Worm (Caenorhabditis elegans) whole organism, L4 larva: ENCODE measurements around the gene aex-2.
A peak's percentile ranks its signal among the peaks of the same experiment; 100 is the strongest.

ENCODE experiments used
- F10B5.3 ChIP-seq: sonication (generic microtip); optimal IDR thresholded peaks from 2 replicates; lab custom pipeline; 2016; ENCODE audit warnings: mild to moderate bottlenecking, missing genetic modification characterization, missing compliant biosample characterization
- F26F4.8 ChIP-seq: fragments of 200-800 bp; sonication (Bioruptor generic); conservative IDR thresholded peaks from 2 replicates; pipeline ENCODE4 v1.3.6; 2022; ENCODE audit warnings: missing genetic modification characterization, missing compliant biosample characterization
- F44E2.7 ChIP-seq: fragments of 200-800 bp; sonication (Bioruptor generic); IDR thresholded peaks from 2 replicates; pipeline ENCODE4 v2.1.2; 2022; ENCODE audit warnings: missing genetic modification characterization, missing compliant biosample characterization
- T20F7.1 ChIP-seq: fragments of 200-800 bp; sonication (Bioruptor generic); optimal IDR thresholded peaks from 2 replicates; lab custom pipeline; 2018; ENCODE audit warnings: mild to moderate bottlenecking, missing genetic modification characterization, missing compliant biosample characterization
- T26A8.4 ChIP-seq: fragments of 200-800 bp; sonication (Bioruptor generic); IDR thresholded peaks from 2 replicates; pipeline ENCODE4 v1.3.6; 2022; ENCODE audit warnings: missing genetic modification characterization, missing compliant biosample characterization
- Y48G9A.11 ChIP-seq: fragments of 200-800 bp; sonication (Bioruptor generic); IDR thresholded peaks from 2 replicates; pipeline ENCODE4 v1.3.6; 2022; ENCODE audit warnings: missing genetic modification reagents, missing genetic modification characterization, missing compliant biosample characterization
- aha-1 ChIP-seq: fragments of 150-350 bp; peaks from one replicate; lab custom pipeline; 2014; ENCODE audit warnings: missing biosample characterization, missing genetic modification characterization
- aly-2 ChIP-seq: sonication (generic microtip); optimal IDR thresholded peaks from 2 replicates; lab custom pipeline; 2018; ENCODE audit warnings: missing biosample characterization, missing genetic modification characterization
- daf-16 ChIP-seq, 3 experiments: sonication (generic microtip); optimal IDR thresholded peaks; 2 replicates each; lab custom pipeline; 2016 to 2017; ENCODE audit warnings: missing genetic modification characterization in 3 of 3, missing genetic modification reagents in 3 of 3, mild to moderate bottlenecking in 2 of 3, missing compliant biosample characterization in 2 of 3, missing biosample characterization in 1 of 3, moderate library complexity in 1 of 3
- daf-19 ChIP-seq: fragments of 200-800 bp; sonication (Bioruptor generic); conservative IDR thresholded peaks from 2 replicates; pipeline ENCODE4 v1.3.6; 2022; ENCODE audit warnings: missing genetic modification characterization, missing compliant biosample characterization
- dmd-6 ChIP-seq: fragments of 200-800 bp; sonication (Bioruptor generic); IDR thresholded peaks from 2 replicates; pipeline ENCODE4 v1.3.6; 2022; ENCODE audit warnings: missing genetic modification reagents, missing genetic modification characterization, missing compliant biosample characterization
- dmd-8 ChIP-seq: fragments of 200-800 bp; sonication (Bioruptor generic); IDR thresholded peaks from 2 replicates; pipeline ENCODE4 v1.3.6; 2022; ENCODE audit warnings: missing genetic modification characterization, missing compliant biosample characterization
- dmd-9 ChIP-seq: fragments of 200-800 bp; sonication (Bioruptor generic); IDR thresholded peaks from 2 replicates; pipeline ENCODE4 v1.3.6; 2022; ENCODE audit warnings: missing genetic modification reagents, missing genetic modification characterization, missing compliant biosample characterization
- duxl-1 ChIP-seq: sonication (generic microtip); optimal IDR thresholded peaks from 2 replicates; lab custom pipeline; 2016; ENCODE audit warnings: mild to moderate bottlenecking, missing genetic modification characterization, moderate library complexity, missing compliant biosample characterization; ENCODE audit not compliant: poor library complexity
- egl-27 ChIP-seq: sonication (generic microtip); optimal IDR thresholded peaks from 3 replicates; lab custom pipeline; 2017; ENCODE audit warnings: missing biosample characterization, missing genetic modification reagents, missing genetic modification characterization
- egl-43 ChIP-seq: fragments of 200-800 bp; sonication (Bioruptor generic); IDR thresholded peaks from 2 replicates; pipeline ENCODE4 v1.3.6; 2022; ENCODE audit warnings: missing genetic modification reagents, missing genetic modification characterization, missing compliant biosample characterization
- gei-8 ChIP-seq: fragments of 200-800 bp; sonication (Bioruptor generic); optimal IDR thresholded peaks from 2 replicates; lab custom pipeline; 2018; ENCODE audit warnings: mild to moderate bottlenecking, missing genetic modification characterization, missing compliant biosample characterization
- hlh-11 ChIP-seq: fragments of 200-800 bp; sonication (Bioruptor generic); optimal IDR thresholded peaks from 2 replicates; lab custom pipeline; 2018; ENCODE audit warnings: mild to moderate bottlenecking, missing genetic modification characterization, missing compliant biosample characterization
- jun-1 ChIP-seq: fragments of 150-350 bp; optimal IDR thresholded peaks from 2 replicates; lab custom pipeline; 2014; ENCODE audit warnings: missing biosample characterization, missing genetic modification reagents, missing genetic modification characterization
- lim-7 ChIP-seq: fragments of 200-800 bp; sonication (Bioruptor generic); IDR thresholded peaks from 2 replicates; pipeline ENCODE4 v1.3.6; 2022; ENCODE audit warnings: missing genetic modification characterization, missing compliant biosample characterization
- lin-1 ChIP-seq: fragments of 200-800 bp; sonication (Bioruptor generic); IDR thresholded peaks from 2 replicates; pipeline ENCODE4 v1.3.6; 2022; ENCODE audit warnings: missing genetic modification reagents, missing genetic modification characterization, missing compliant biosample characterization
- lin-13 ChIP-seq: fragments of 150-350 bp; optimal IDR thresholded peaks from 2 replicates; lab custom pipeline; 2014; ENCODE audit warnings: missing biosample characterization, missing genetic modification reagents, missing genetic modification characterization
- lin-39 ChIP-seq: fragments of 150-350 bp; optimal IDR thresholded peaks from 2 replicates; lab custom pipeline; 2014; ENCODE audit warnings: missing biosample characterization, missing genetic modification reagents, missing genetic modification characterization
- madf-9 ChIP-seq: fragments of 200-800 bp; sonication (Bioruptor generic); conservative IDR thresholded peaks from 2 replicates; pipeline ENCODE4 v1.3.6; 2022; ENCODE audit warnings: missing genetic modification reagents, missing genetic modification characterization, missing compliant biosample characterization
- mep-1 ChIP-seq: fragments of 150-350 bp; sonication (generic microtip); optimal IDR thresholded peaks from 3 replicates; lab custom pipeline; 2014; ENCODE audit warnings: missing biosample characterization, missing genetic modification characterization
- mxl-2 ChIP-seq: fragments of 200-800 bp; sonication (Bioruptor generic); conservative IDR thresholded peaks from 2 replicates; pipeline ENCODE4 v1.3.6; 2022; ENCODE audit warnings: missing genetic modification reagents, missing genetic modification characterization, missing compliant biosample characterization
- mxl-3 ChIP-seq: fragments of 200-800 bp; sonication (Bioruptor generic); optimal IDR thresholded peaks from 2 replicates; lab custom pipeline; 2018; ENCODE audit warnings: mild to moderate bottlenecking, missing genetic modification characterization, missing compliant biosample characterization
- nhr-102 ChIP-seq: sonication (generic microtip); optimal IDR thresholded peaks from 2 replicates; lab custom pipeline; 2016; ENCODE audit warnings: mild to moderate bottlenecking, missing genetic modification characterization, moderate library complexity, missing compliant biosample characterization
- nhr-25 ChIP-seq: sonication (generic microtip); optimal IDR thresholded peaks from 2 replicates; lab custom pipeline; 2017; ENCODE audit warnings: missing genetic modification characterization, mild to moderate bottlenecking, missing compliant biosample characterization, antibody characterized with exemption, moderate library complexity, borderline replicate concordance; ENCODE audit not compliant: insufficient read depth
- nhr-6 ChIP-seq: fragments of 150-350 bp; optimal IDR thresholded peaks from 2 replicates; lab custom pipeline; 2014; ENCODE audit warnings: missing biosample characterization, missing genetic modification characterization
- pha-4 ChIP-seq, 2 experiments: fragments of 150-350 bp in 1 of 2; fragments of 200-800 bp in 1 of 2; sonication (Bioruptor generic) in 1 of 2; IDR thresholded peaks in 1 of 2; optimal IDR thresholded peaks in 1 of 2; 2 replicates each; pipeline versions ENCODE4 v1.3.6 to Lab custom; 2014 to 2022; ENCODE audit warnings: missing genetic modification characterization in 2 of 2, missing genetic modification reagents in 2 of 2, missing biosample characterization in 1 of 2, missing compliant biosample characterization in 1 of 2
- php-3 ChIP-seq: fragments of 200-800 bp; sonication (Bioruptor generic); IDR thresholded peaks from 2 replicates; pipeline ENCODE4 v1.3.6; 2022; ENCODE audit warnings: missing genetic modification reagents, missing genetic modification characterization, missing compliant biosample characterization
- rbr-2 ChIP-seq: sonication (generic microtip); optimal IDR thresholded peaks from 2 replicates; lab custom pipeline; 2016; ENCODE audit warnings: missing genotype, missing genetic modification characterization, missing compliant biosample characterization
- saeg-2 ChIP-seq: fragments of 200-800 bp; sonication (Bioruptor generic); IDR thresholded peaks from 2 replicates; pipeline ENCODE4 v1.3.6; 2022; ENCODE audit warnings: missing genetic modification reagents, missing genetic modification characterization, missing compliant biosample characterization
- set-16 ChIP-seq: fragments of 200-800 bp; sonication (Bioruptor generic); IDR thresholded peaks from 2 replicates; pipeline ENCODE4 v1.3.6; 2022; ENCODE audit warnings: missing genetic modification reagents, missing genetic modification characterization, missing compliant biosample characterization
- skn-1 ChIP-seq: fragments of 150-350 bp; optimal IDR thresholded peaks from 2 replicates; lab custom pipeline; 2014; ENCODE audit warnings: missing biosample characterization, missing genetic modification characterization
- spr-1 ChIP-seq: sonication (generic microtip); optimal IDR thresholded peaks from 2 replicates; lab custom pipeline; 2016; ENCODE audit warnings: mild to moderate bottlenecking, missing genetic modification characterization, missing compliant biosample characterization
- spr-3 ChIP-seq: fragments of 200-800 bp; sonication (Bioruptor generic); optimal IDR thresholded peaks from 2 replicates; lab custom pipeline; 2018; ENCODE audit warnings: mild to moderate bottlenecking, missing genetic modification characterization, missing compliant biosample characterization
- tag-97 ChIP-seq: fragments of 200-800 bp; sonication (Bioruptor generic); IDR thresholded peaks from 2 replicates; pipeline ENCODE4 v1.3.6; 2022; ENCODE audit warnings: missing genetic modification characterization, missing compliant biosample characterization
- tra-1 ChIP-seq: fragments of 200-800 bp; sonication (Bioruptor generic); IDR thresholded peaks from 2 replicates; pipeline ENCODE4 v1.3.6; 2022; ENCODE audit warnings: missing genetic modification reagents, missing genetic modification characterization, missing compliant biosample characterization
- unc-130 ChIP-seq: sonication (generic microtip); optimal IDR thresholded peaks from 2 replicates; lab custom pipeline; 2016; ENCODE audit warnings: missing genetic modification reagents, missing genetic modification characterization, missing compliant biosample characterization

Gene aex-2

DNA sequence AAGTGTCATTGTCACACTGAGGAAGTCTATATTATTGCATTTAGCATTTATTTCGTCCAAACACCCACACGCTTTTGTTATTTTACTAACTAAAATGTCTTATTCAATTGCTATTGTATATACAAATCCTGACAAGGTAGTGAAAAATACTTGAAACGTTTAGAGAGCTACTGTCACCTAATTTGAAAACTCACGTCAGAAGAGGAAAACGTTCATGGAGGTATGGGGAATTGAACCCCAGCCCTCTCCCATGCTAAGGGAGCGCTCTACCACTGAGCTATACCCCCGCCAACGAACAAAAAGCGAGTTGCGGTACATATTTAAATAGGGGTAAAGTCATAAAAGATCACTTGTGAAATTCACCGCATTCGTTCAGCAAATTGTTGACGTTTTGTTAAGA lies 30.3 kb downstream of the aex-2 start (continued):
- TF ChIP-seq nhr-6 (tag; lab: Kevin White, UChicago) (no peak), mxl-3 (peak; percentile 36), tag-97 (GFP tag; lab: Robert Waterston, UW) (no peak), jun-1 (tag; lab: Kevin White, UChicago) (no peak), lin-1 (GFP tag; lab: Robert Waterston, UW) (peak; percentile 41; the same call in 1 of the 2 replicates), php-3 (GFP tag; lab: Robert Waterston, UW) (peak; percentile 56; the same call in 1 of the 2 replicates), spr-3 (GFP tag; lab: Kevin White, UChicago) (peak; percentile 14), nhr-102 (tag; lab: Kevin White, UChicago) (peak; percentile 76), lin-13 (GFP tag; lab: Kevin White, UChicago) (peak; percentile 31), dmd-6 (peak; percentile 52; the same call in 1 of the 2 replicates), T26A8.4 (GFP tag; lab: Robert Waterston, UW) (no peak), aha-1 (tag; lab: Kevin White, UChicago) (peak; percentile 86), madf-9 (no peak), egl-43 (no peak), pha-4 (GFP tag; IDR thresholded peaks at IDR 0.05; lab: Robert Waterston, UW) (peak; percentile 85), pha-4 (tag; optimal IDR thresholded peaks at IDR 0.05; lab: Kevin White, UChicago) (no peak), lim-7 (peak; percentile 86), lin-39 (tag; lab: Kevin White, UChicago) (no peak), dmd-9 (GFP tag; lab: Robert Waterston, UW) (0 out of 2 replicates have a peak, but pooled peaks have one; percentile 35), aly-2 (tag; lab: Kevin White, UChicago) (no peak), nhr-25 (peak; percentile 20), gei-8 (GFP tag; lab: Kevin White, UChicago) (peak; percentile 3), Y48G9A.11 (peak; percentile 73), F10B5.3 (tag; lab: Kevin White, UChicago) (no peak), dmd-8 (peak; percentile 67; the same call in 1 of the 2 replicates), F44E2.7 (GFP tag; lab: Robert Waterston, UW) (no peak), rbr-2 (peak; percentile 44), hlh-11 (tag; lab: Kevin White, UChicago) (no peak), egl-27 (tag; lab: Kevin White, UChicago) (no peak), tra-1 (GFP tag; lab: Robert Waterston, UW) (peak; percentile 80; the same call in 1 of the 2 replicates), unc-130 (GFP tag; lab: Kevin White, UChicago) (peak; percentile 29), mep-1 (tag; lab: Kevin White, UChicago) (no peak), daf-19 (0 out of 2 replicates have a peak, but pooled peaks have one; percentile 24), T20F7.1 (GFP tag; lab: Kevin White, UChicago) (peak; percentile 19), mxl-2 (GFP tag; lab: Robert Waterston, UW) (no peak), duxl-1 (tag; lab: Kevin White, UChicago) (peak; percentile 66), daf-16 (GFP tag; optimal IDR thresholded peaks at IDR 0.05; lab: Kevin White, UChicago) (peak; percentile 18 to 84), daf-16 (tag; optimal IDR thresholded peaks at IDR 0.05; lab: Kevin White, UChicago) (peak; percentile 65), skn-1 (tag; lab: Kevin White, UChicago) (no peak), F26F4.8 (GFP tag; lab: Robert Waterston, UW) (0 out of 2 replicates have a peak, but pooled peaks have one; percentile 47), saeg-2 (GFP tag; lab: Robert Waterston, UW) (0 out of 2 replicates have a peak, but pooled peaks have one; percentile 32), spr-1 (tag; lab: Kevin White, UChicago) (peak; percentile 14), set-16 (GFP tag; lab: Robert Waterston, UW) (no peak)
